Worm (Caenorhabditis elegans) whole organism, L4/young adult: ENCODE data around the gene hmg-11.

ENCODE experiments used
- W03F9.2 ChIP-seq: fragments of 150-350 bp; optimal IDR thresholded peaks from 2 replicates; lab custom pipeline; 2014; ENCODE audit warnings: missing biosample characterization, missing genetic modification characterization
- dao-5 ChIP-seq: sonication (generic microtip); optimal IDR thresholded peaks from 2 replicates; lab custom pipeline; 2016; ENCODE audit warnings: missing genotype, missing genetic modification characterization, moderate library complexity, missing compliant biosample characterization
- him-1 ChIP-seq: sonication (generic microtip); optimal IDR thresholded peaks from 2 replicates; lab custom pipeline; 2016; ENCODE audit warnings: missing genotype, missing genetic modification reagents, missing genetic modification characterization, missing compliant biosample characterization

The hmg-11 gene

DNA sequence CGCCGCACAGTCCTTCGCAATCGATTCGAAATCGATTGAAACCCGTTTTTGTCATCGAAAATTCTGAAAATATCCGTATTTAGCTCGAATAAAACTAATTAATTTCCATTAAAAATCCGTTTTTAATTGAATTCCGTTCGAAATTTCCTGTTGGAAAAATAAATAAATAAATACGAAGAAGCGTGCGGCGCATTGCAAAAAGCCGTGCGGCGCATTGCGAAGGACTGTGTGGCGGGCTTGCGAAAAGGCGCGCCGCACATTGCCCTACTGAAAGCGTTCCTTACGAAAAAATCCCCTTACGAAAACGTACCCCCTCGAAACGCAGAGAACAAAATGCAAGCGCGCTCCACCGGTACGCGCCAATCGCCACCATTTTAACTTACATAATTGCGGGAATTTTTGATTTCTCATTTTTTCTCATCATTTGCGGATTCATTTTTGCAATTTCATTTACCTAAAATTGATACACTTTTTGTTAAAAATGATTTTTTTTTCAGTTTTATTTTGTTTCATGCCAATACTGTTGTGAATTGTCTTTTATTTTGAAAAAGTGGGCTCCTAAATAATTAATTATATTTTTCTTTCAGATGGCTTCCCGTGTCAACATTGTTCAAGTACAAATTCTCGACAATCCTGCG, 28.7 kb downstream of the hmg-11 start, which contains the start of gene unc-85:
Gene unc-85, plus strand, starts transcription at position 588 of the 638 bp plus-strand sequence.
- TF ChIP-seq W03F9.2 = peak; percentile 8
- TF ChIP-seq him-1 (tag; lab: Kevin White, UChicago) = peak; percentile 34

DNA sequence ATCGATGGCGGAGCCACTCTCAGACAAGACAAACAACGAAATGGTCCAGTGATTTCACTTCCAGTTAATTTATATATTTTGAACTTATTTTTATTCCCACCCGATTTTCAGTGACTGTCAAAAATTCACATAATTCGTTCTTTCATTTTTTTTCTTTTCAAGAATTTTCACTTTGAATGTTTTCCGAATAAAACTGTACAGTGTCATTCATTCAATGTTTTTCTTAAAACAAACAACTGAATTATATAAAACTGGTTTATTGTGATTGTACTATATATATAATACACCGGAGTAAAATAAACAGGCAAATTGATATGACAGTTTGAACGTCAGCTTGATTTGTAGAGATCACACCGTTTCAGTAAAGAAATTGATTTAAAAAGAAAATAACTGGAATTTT, 30.1 kb downstream of the hmg-11 start:
- no peak for TF ChIP-seq him-1 (tag; lab: Kevin White, UChicago)
- TF ChIP-seq dao-5 = no peak
- TF ChIP-seq W03F9.2 = no peak

DNA sequence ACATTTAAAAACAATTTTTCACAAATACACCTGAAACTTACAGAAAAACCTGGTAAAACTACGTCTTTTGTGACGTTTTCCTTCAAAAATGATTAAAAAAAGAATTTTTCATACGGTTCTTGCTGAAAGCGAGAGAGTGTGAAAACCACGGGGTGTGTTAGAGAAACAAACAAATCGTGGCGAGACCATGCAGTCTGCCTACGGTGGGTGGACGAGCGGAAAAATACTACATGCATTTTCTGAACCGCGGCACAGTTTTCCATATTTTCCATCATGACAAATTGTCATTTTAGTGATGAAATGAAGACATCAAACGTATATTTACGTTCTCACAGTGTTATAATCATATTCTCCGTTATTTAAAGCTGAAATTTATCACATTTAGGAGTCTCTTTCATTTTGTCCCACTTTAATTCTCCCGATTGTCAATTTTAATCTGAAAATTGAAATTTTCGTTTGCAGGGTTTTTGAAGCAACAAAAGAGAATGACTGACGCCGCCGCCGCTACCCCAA, 33.5 kb downstream of the hmg-11 start, which contains the start of the genes F10G7.9 and tsn-1:
Gene F10G7.9, minus strand, starts transcription at position 127 of the 513 bp plus-strand sequence.
Gene tsn-1, plus strand, starts transcription at position 463 of the 513 bp plus-strand sequence.
- no peak for TF ChIP-seq him-1 (tag; lab: Kevin White, UChicago)
- TF ChIP-seq W03F9.2 = peak; percentile 88

DNA sequence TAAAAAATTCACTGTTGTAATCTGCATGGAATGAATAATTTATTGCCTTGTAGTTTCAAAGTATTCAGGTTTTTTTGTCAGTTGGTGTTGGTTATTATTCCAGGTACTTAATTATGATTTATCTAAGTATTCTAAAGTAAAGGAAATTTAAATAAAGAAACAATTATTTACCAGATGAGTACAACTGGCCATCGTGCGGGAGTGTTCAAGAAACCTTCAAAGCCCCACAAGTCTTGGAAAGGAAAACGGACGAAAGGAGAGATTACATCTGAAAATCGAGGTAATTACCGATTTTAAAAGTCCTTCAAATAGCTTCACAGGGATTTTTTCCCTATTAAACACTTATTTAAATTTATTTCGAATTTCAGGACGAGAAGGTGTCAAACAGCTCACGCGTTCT, 37.2 kb downstream of the hmg-11 start, which contains the start of gene tag-151:
Gene tag-151, plus strand, starts transcription at position 158 of the 400 bp plus-strand sequence.
- TF ChIP-seq W03F9.2 = no peak
- no peak for TF ChIP-seq him-1 (tag; lab: Kevin White, UChicago)
- no peak for TF ChIP-seq dao-5

DNA sequence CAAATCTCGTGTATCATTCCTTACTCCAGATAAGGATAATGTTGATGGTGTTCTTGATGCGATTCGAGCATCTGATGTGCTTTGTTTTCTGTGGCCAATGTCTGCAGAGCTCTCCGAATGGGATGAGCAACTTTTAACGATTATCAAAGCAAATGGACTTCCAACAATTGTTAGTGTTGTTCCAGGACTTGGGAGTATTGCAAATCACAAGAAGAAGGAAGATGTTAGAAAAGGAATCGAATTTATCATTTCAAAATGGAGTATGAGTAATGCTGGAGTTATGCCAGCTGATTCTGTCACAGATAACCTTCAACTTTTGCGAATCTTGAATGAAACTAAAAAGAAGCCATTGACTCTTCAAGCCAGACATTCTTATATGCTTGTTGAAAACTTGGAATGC, 37.9 kb downstream of the hmg-11 start:
- TF ChIP-seq him-1 (tag; lab: Kevin White, UChicago) = no peak
- TF ChIP-seq W03F9.2 = no peak
- no peak for TF ChIP-seq dao-5

DNA sequence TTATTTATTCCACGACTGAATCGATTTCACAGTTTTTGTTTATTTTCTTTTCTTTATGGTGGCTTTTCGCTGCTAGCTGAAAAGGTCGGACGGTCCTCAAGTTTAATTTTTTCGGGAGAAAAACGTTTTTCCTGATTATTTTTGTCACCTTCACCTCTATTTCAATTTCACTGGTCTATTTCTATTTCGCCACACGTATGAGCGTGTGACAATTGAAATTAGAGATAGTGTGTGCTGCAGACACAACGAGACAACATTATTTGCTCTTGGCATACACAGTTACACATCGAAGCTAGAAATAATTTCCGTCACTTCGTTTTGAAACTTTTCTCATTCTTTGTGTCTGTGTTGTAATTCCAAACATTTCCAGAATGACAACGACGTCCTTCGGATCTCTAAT, 42.8 kb downstream of the hmg-11 start, which contains the start of gene F41C3.8:
Gene F41C3.8, plus strand, starts transcription at position 371 of the 400 bp plus-strand sequence.
- TF ChIP-seq dao-5 = no peak
- TF ChIP-seq W03F9.2 = no peak
- no peak for TF ChIP-seq him-1 (tag; lab: Kevin White, UChicago)
